Fruit fly (Drosophila melanogaster) whole organism, prepupa: ENCODE results near the gene Prosbeta4.

ENCODE experiments used
- CG15336 ChIP-seq: fragments of 200-800 bp; sonication (Bioruptor generic); IDR thresholded peaks from 2 replicates; pipeline ENCODE4 v1.3.6; 2022; ENCODE audit warnings: missing biosample characterization, missing genetic modification characterization
- Eip78C ChIP-seq: fragments of 200-800 bp; sonication (Bioruptor generic); peaks from one replicate; lab custom pipeline; 2016; ENCODE audit warnings: missing biosample characterization, missing genetic modification characterization
- Gug ChIP-seq: fragments of 200-800 bp; sonication (Bioruptor generic); IDR thresholded peaks from 2 replicates; pipeline ENCODE4 v1.3.6; 2022; ENCODE audit warnings: missing biosample characterization, missing genetic modification characterization

dm6 chr2L:16685612-16685912, 46.4 kb downstream of the Prosbeta4 start:
- TF ChIP-seq Eip78C (GFP tag; lab: Kevin White, UChicago) (no peak), CG15336 (GFP tag; lab: Robert Waterston, UW) (no peak), Gug (GFP tag; lab: Robert Waterston, UW) (no peak)
